Fruit fly (Drosophila melanogaster): Measurements from ENCODE around the gene CG12084.

- TF ChIP-seq eg (GFP tag; IDR thresholded peaks at IDR 0.05) (no peak), Eip78C (GFP tag) (no peak), dac (GFP tag; optimal IDR thresholded peaks at IDR 0.05) (no peak), acj6 (GFP tag; optimal IDR thresholded peaks at IDR 0.05) (no peak), esn (GFP tag; optimal IDR thresholded peaks at IDR 0.05) (no peak)
Observed at dm6 chr3L:1471960-1472359, 24.5 kb downstream of the CG12084 start, which contains the start of gene Naa30B.

Data from whole organism, prepupa.